Fruit fly (Drosophila melanogaster): ENCODE results near the gene Osi15.

Gene Osi15

DNA sequence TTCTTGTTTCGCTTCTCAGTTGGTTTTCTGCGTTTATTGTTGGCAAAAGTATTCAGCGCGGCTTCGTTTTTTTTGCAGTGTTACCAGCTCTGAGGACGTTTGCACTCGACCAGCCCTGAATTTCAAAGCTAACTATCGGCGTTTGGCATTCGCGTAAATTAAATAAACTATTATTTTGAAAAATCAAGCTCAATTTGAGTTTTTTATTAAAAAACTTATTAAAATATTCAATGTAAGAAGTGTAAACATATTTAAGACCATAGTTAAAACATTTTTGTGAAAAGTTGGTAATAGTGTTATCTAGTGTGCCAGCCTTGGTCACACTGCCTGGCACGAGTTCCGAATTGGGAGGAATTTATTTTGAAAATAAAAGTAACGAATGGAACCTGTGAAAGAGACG, 44.2 kb downstream of the Osi15 start, which contains the start of the genes SmD2 and CG18048 (continued):
- no peak for TF ChIP-seq vfl (GFP tag; optimal IDR thresholded peaks at IDR 0.05)
- no peak for TF ChIP-seq toy (GFP tag; IDR thresholded peaks at IDR 0.05)
- peak; percentile 18 for TF ChIP-seq CG4854 (GFP tag; optimal IDR thresholded peaks at IDR 0.05)
- no peak for TF ChIP-seq z (GFP tag; IDR thresholded peaks at IDR 0.05)
- TF ChIP-seq Fer1 (GFP tag; optimal IDR thresholded peaks at IDR 0.05), result peak; percentile 9
- TF ChIP-seq fru (optimal IDR thresholded peaks at IDR 0.05), result no peak
- TF ChIP-seq CG2875 (GFP tag; optimal IDR thresholded peaks at IDR 0.05), result no peak
- TF ChIP-seq Max (GFP tag; optimal IDR thresholded peaks at IDR 0.05), result peak; percentile 72
- TF ChIP-seq Dref (GFP tag; IDR thresholded peaks at IDR 0.05), result peak; percentile 31
- no peak for TF ChIP-seq Mes4 (GFP tag; optimal IDR thresholded peaks at IDR 0.05)
- TF ChIP-seq knrl (GFP tag; IDR thresholded peaks at IDR 0.05; ENCODE audit: partially characterized antibody), result peak; percentile 87
- no peak for TF ChIP-seq CG5953 (GFP tag; IDR thresholded peaks at IDR 0.05)
- no peak for TF ChIP-seq fd102C (GFP tag; optimal IDR thresholded peaks at IDR 0.05)
- peak; percentile 4 for TF ChIP-seq Blimp-1 (GFP tag; optimal IDR thresholded peaks at IDR 0.05)
- TF ChIP-seq tup (GFP tag; optimal IDR thresholded peaks at IDR 0.05), result no peak
- no peak for TF ChIP-seq Lim3 (GFP tag; IDR thresholded peaks at IDR 0.05)
- TF ChIP-seq Hsf (GFP tag; optimal IDR thresholded peaks at IDR 0.05), result no peak
- no peak for TF ChIP-seq CG10979 (tag; optimal IDR thresholded peaks at IDR 0.05)
- no peak for TF ChIP-seq mam (GFP tag; optimal IDR thresholded peaks at IDR 0.05)
- peak; percentile 85 for TF ChIP-seq CG13287 (GFP tag; IDR thresholded peaks at IDR 0.05; ENCODE audit: partially characterized antibody)
- TF ChIP-seq stc (GFP tag; IDR thresholded peaks at IDR 0.05), result no peak
- TF ChIP-seq CG10321 (GFP tag; IDR thresholded peaks at IDR 0.05), result no peak
- TF ChIP-seq CG3163 (GFP tag; optimal IDR thresholded peaks at IDR 0.05), result no peak
- TF ChIP-seq CG6791 (GFP tag; IDR thresholded peaks at IDR 0.05; ENCODE audit: partially characterized antibody), result no peak; the same call in 2 of the 3 replicates
- TF ChIP-seq amos (GFP tag; IDR thresholded peaks at IDR 0.05; ENCODE audit: partially characterized antibody), result peak; percentile 75
- TF ChIP-seq CG5180 (GFP tag; optimal IDR thresholded peaks at IDR 0.05), result no peak
- TF ChIP-seq CoRest (tag; optimal IDR thresholded peaks at IDR 0.05), result peak; percentile 59
- TF ChIP-seq CG43689 (GFP tag; IDR thresholded peaks at IDR 0.05), result no peak
- TF ChIP-seq jigr1 (GFP tag; IDR thresholded peaks at IDR 0.05), result no peak
- TF ChIP-seq CG1233 (GFP tag; optimal IDR thresholded peaks at IDR 0.05), result no peak

DNA sequence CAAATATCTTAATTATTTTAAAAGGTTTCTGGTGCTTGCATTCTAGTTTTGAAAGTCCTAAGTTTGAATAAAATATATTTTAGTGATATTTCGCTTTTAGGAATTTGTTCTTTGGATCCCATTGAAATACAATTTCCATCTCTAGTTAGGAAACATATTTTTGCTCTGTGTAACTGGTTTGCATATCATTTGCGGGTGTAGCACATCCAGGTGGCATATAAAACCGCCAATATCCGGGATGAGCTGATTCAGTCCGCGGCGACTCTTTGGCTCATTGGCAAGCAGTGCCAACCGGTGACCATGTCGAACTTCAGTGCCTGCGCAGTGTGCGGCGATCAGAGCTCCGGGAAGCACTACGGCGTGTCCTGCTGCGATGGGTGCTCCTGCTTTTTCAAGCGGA, 47.3 kb downstream of the Osi15 start, which contains the start of gene Hr83:
TSS of gene Hr83 (plus strand) at position 301 of the 400 bp plus-strand sequence.
- TF ChIP-seq ewg (GFP tag; optimal IDR thresholded peaks at IDR 0.05) (no peak), inv (GFP tag; IDR thresholded peaks at IDR 0.05; ENCODE audit: partially characterized antibody) (0 out of 2 replicates have a peak, but pooled peaks have one; percentile 12), CG10565 (GFP tag; optimal IDR thresholded peaks at IDR 0.05) (no peak), Hey (tag; optimal IDR thresholded peaks at IDR 0.05) (no peak), CG10979 (tag; optimal IDR thresholded peaks at IDR 0.05) (peak; percentile 6), gem (tag; optimal IDR thresholded peaks at IDR 0.05) (peak; percentile 19), ranshi (GFP tag; IDR thresholded peaks at IDR 0.05) (no peak), CG9876 (GFP tag; optimal IDR thresholded peaks at IDR 0.05) (no peak)

DNA sequence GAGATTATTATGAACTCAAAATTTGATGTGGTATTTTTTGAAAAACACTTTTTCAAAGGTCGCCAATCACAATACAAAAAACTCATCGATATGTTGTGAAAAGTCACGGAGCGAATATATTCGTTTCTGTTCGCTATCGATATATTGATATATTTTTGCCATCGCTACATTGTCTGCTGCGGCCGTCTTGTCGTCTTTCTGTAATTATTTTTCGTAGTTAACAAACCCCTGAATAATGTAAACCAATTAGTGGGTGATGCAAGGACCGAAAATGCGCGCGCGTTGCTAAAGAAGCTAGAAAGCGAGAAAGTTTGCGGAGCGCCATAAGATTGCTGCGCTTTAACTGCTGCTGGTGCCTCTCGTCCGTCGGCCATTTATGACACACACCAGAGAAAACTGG, 49.2 kb downstream of the Osi15 start, which contains the start of gene Pak:
TSS of gene Pak (plus strand) at position 142 of the 400 bp plus-strand sequence.
- TF ChIP-seq Myb (GFP tag; optimal IDR thresholded peaks at IDR 0.05), result peak; percentile 57
- no peak for TF ChIP-seq CG9817 (tag; optimal IDR thresholded peaks at IDR 0.05)
- TF ChIP-seq Ravus (GFP tag; IDR thresholded peaks at IDR 0.05), result no peak
- TF ChIP-seq CG3995 (GFP tag; optimal IDR thresholded peaks at IDR 0.05), result peak; percentile 98
- peak; percentile 58 for TF ChIP-seq Ets97D (GFP tag; optimal IDR thresholded peaks at IDR 0.05)
- no peak for TF ChIP-seq nerfin-1 (tag; optimal IDR thresholded peaks at IDR 0.05)
- TF ChIP-seq CG8944 (GFP tag; optimal IDR thresholded peaks at IDR 0.05), result no peak
- no peak for TF ChIP-seq CG7987 (GFP tag; optimal IDR thresholded peaks at IDR 0.05)
- peak; percentile 92 for TF ChIP-seq inv (GFP tag; IDR thresholded peaks at IDR 0.05; ENCODE audit: partially characterized antibody)
- TF ChIP-seq eyg (GFP tag; optimal IDR thresholded peaks at IDR 0.05), result peak; percentile 33
- TF ChIP-seq tna (GFP tag; IDR thresholded peaks at IDR 0.05; ENCODE audit: partially characterized antibody), result peak; percentile 93
- TF ChIP-seq zfh2 (GFP tag; optimal IDR thresholded peaks at IDR 0.05), result peak; percentile 7
- TF ChIP-seq z (GFP tag; IDR thresholded peaks at IDR 0.05), result no peak
- TF ChIP-seq CG11723 (GFP tag; optimal IDR thresholded peaks at IDR 0.05), result no peak
- TF ChIP-seq bbx (GFP tag; IDR thresholded peaks at IDR 0.05; ENCODE audit: partially characterized antibody), result peak; percentile 93
